Worm (Caenorhabditis elegans) whole organism, L3 larva: ENCODE measurements around the gene F54D5.5.
A peak's percentile ranks its signal among the peaks of the same experiment; 100 is the strongest.

ENCODE experiments used
- ZK546.5 ChIP-seq: sonication (generic microtip); optimal IDR thresholded peaks from 2 replicates; lab custom pipeline; 2017; ENCODE audit warnings: missing biosample characterization, missing genetic modification characterization
- aly-2 ChIP-seq: fragments of 150-350 bp; optimal IDR thresholded peaks from 2 replicates; lab custom pipeline; 2014; ENCODE audit warnings: missing biosample characterization, missing genetic modification characterization
- ama-1 ChIP-seq: fragments of 150-350 bp; optimal IDR thresholded peaks from 2 replicates; lab custom pipeline; 2018
- ceh-28 ChIP-seq: fragments of 150-350 bp; optimal IDR thresholded peaks from 2 replicates; lab custom pipeline; 2014; ENCODE audit warnings: missing biosample characterization, missing genetic modification reagents, missing genetic modification characterization
- ceh-9 ChIP-seq: sonication (generic microtip); optimal IDR thresholded peaks from 2 replicates; lab custom pipeline; 2018; ENCODE audit warnings: missing biosample characterization, missing genetic modification characterization
- daf-12 ChIP-seq: fragments of 150-350 bp; optimal IDR thresholded peaks from 2 replicates; lab custom pipeline; 2014; ENCODE audit warnings: missing biosample characterization, missing genetic modification reagents, missing genetic modification characterization
- elt-1 ChIP-seq: fragments of 150-350 bp; optimal IDR thresholded peaks from 2 replicates; lab custom pipeline; 2014; ENCODE audit warnings: missing biosample characterization, missing genetic modification characterization
- elt-3 ChIP-seq, 3 experiments: fragments of 150-350 bp in 1 of 3; sonication (generic microtip) in 2 of 3; optimal IDR thresholded peaks; 2 replicates in 2 of 3; 4 replicates in 1 of 3; lab custom pipeline; 2014 to 2017; ENCODE audit warnings: missing biosample characterization in 3 of 3, missing genetic modification characterization in 3 of 3
- eor-1 ChIP-seq, 2 experiments: fragments of 150-350 bp; optimal IDR thresholded peaks; 2 replicates each; lab custom pipeline; 2014 to 2018; ENCODE audit warnings: missing biosample characterization in 2 of 2, missing genetic modification characterization in 2 of 2
- fkh-10 ChIP-seq: sonication (generic microtip); optimal IDR thresholded peaks from 2 replicates; lab custom pipeline; 2017; ENCODE audit warnings: missing biosample characterization, missing genetic modification reagents, missing genetic modification characterization
- fos-1 ChIP-seq: fragments of 150-350 bp; optimal IDR thresholded peaks from 2 replicates; lab custom pipeline; 2014; ENCODE audit warnings: missing biosample characterization, missing genetic modification characterization
- hmg-11 ChIP-seq: sonication (generic microtip); optimal IDR thresholded peaks from 2 replicates; lab custom pipeline; 2016; ENCODE audit warnings: missing genetic modification characterization, missing compliant biosample characterization
- jun-1 ChIP-seq: fragments of 150-350 bp; optimal IDR thresholded peaks from 2 replicates; lab custom pipeline; 2014; ENCODE audit warnings: missing biosample characterization, missing genetic modification reagents, missing genetic modification characterization
- lin-15B ChIP-seq: fragments of 150-350 bp; optimal IDR thresholded peaks from 2 replicates; lab custom pipeline; 2014; ENCODE audit warnings: missing biosample characterization, missing genetic modification characterization
- lin-39 ChIP-seq: fragments of 150-350 bp; optimal IDR thresholded peaks from 2 replicates; lab custom pipeline; 2018; ENCODE audit warnings: missing biosample characterization, missing genetic modification reagents, missing genetic modification characterization
- lsy-12 ChIP-seq: sonication (generic microtip); optimal IDR thresholded peaks from 2 replicates; lab custom pipeline; 2016; ENCODE audit warnings: mild to moderate bottlenecking, missing genetic modification characterization, missing compliant biosample characterization
- mml-1 ChIP-seq: fragments of 150-350 bp; sonication (generic microtip); optimal IDR thresholded peaks from 3 replicates; lab custom pipeline; 2014; ENCODE audit warnings: missing biosample characterization, missing genetic modification characterization
- nfya-1 ChIP-seq: sonication (generic microtip); optimal IDR thresholded peaks from 2 replicates; lab custom pipeline; 2017; ENCODE audit warnings: missing genetic modification characterization, mild to moderate bottlenecking, missing compliant biosample characterization, antibody characterized with exemption, moderate library complexity; ENCODE audit not compliant: insufficient read depth
- nhr-11 ChIP-seq: fragments of 150-350 bp; optimal IDR thresholded peaks from 2 replicates; lab custom pipeline; 2014; ENCODE audit warnings: missing biosample characterization, missing genetic modification characterization
- nhr-12 ChIP-seq: fragments of 150-350 bp; optimal IDR thresholded peaks from 2 replicates; lab custom pipeline; 2014; ENCODE audit warnings: missing biosample characterization, missing genetic modification characterization
- nhr-237 ChIP-seq: fragments of 150-350 bp; optimal IDR thresholded peaks from 2 replicates; lab custom pipeline; 2014; ENCODE audit warnings: missing biosample characterization, missing genetic modification characterization
- nhr-25 ChIP-seq: sonication (generic microtip); optimal IDR thresholded peaks from 2 replicates; lab custom pipeline; 2017; ENCODE audit warnings: missing biosample characterization, missing genetic modification characterization
- nhr-28 ChIP-seq: fragments of 150-350 bp; optimal IDR thresholded peaks from 2 replicates; lab custom pipeline; 2014; ENCODE audit warnings: missing biosample characterization, missing genetic modification characterization
- nhr-43 ChIP-seq: sonication (generic microtip); optimal IDR thresholded peaks from 2 replicates; lab custom pipeline; 2016; ENCODE audit warnings: mild to moderate bottlenecking, missing genetic modification characterization, missing compliant biosample characterization; ENCODE audit not compliant: poor library complexity, severe bottlenecking
- nhr-67 ChIP-seq: fragments of 150-350 bp; optimal IDR thresholded peaks from 2 replicates; lab custom pipeline; 2014; ENCODE audit warnings: missing biosample characterization, missing genetic modification characterization
- nhr-76 ChIP-seq: fragments of 150-350 bp; sonication (generic microtip); optimal IDR thresholded peaks from 5 replicates; lab custom pipeline; 2014; ENCODE audit warnings: missing biosample characterization, missing genetic modification characterization
- pha-4 ChIP-seq: fragments of 150-350 bp; optimal IDR thresholded peaks from 2 replicates; lab custom pipeline; 2014; ENCODE audit warnings: missing biosample characterization, missing genetic modification reagents, missing genetic modification characterization
- skn-1 ChIP-seq: fragments of 150-350 bp; optimal IDR thresholded peaks from 2 replicates; lab custom pipeline; 2014; ENCODE audit warnings: missing biosample characterization, missing genetic modification characterization
- snpc-4 ChIP-seq: fragments of 150-350 bp; optimal IDR thresholded peaks from 2 replicates; lab custom pipeline; 2014; ENCODE audit warnings: missing biosample characterization, missing genetic modification characterization
- tbx-2 ChIP-seq: sonication (generic microtip); optimal IDR thresholded peaks from 2 replicates; lab custom pipeline; 2016; ENCODE audit warnings: mild to moderate bottlenecking, missing genetic modification characterization, missing compliant biosample characterization
- unc-39 ChIP-seq: sonication (generic microtip); optimal IDR thresholded peaks from 4 replicates; lab custom pipeline; 2017; ENCODE audit warnings: missing biosample characterization, missing genetic modification characterization
- unc-62 ChIP-seq: fragments of 150-350 bp; sonication (generic microtip); optimal IDR thresholded peaks from 4 replicates; lab custom pipeline; 2014; ENCODE audit warnings: missing biosample characterization, missing genetic modification reagents, missing genetic modification characterization
- zag-1 ChIP-seq: fragments of 150-350 bp; optimal IDR thresholded peaks from 2 replicates; lab custom pipeline; 2014; ENCODE audit warnings: missing biosample characterization, missing genetic modification characterization
- ztf-11 ChIP-seq: fragments of 150-350 bp; optimal IDR thresholded peaks from 2 replicates; lab custom pipeline; 2014; ENCODE audit warnings: missing biosample characterization, missing genetic modification characterization
- ztf-4 ChIP-seq: fragments of 150-350 bp; optimal IDR thresholded peaks from 2 replicates; lab custom pipeline; 2014; ENCODE audit warnings: missing biosample characterization, missing genetic modification characterization

F54D5.5 gene

ce11 chrII:11545299-11545951 lies 21.4 kb downstream of the F54D5.5 start, which contains the start of gene dnj-13 (continued):
- no peak for TF ChIP-seq ceh-9

DNA sequence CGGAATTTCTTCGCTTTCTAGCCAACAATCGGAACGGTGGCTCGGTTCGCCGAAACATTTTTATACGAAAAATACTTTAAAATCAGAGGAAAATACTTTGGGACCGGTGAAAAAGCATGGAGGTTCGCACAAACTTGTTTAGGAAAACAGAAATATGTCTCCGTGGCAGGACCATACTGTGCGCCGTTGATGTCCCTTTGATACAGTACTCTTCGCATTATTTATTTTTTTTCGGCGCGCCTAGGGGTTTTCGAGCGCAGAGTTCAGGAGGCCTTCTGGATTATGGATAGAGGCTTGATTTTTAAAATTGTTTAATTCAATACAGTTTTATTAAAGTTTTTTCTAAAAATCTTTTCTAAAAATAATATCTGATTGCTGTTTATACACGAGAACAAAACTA lies 22.1 kb downstream of the F54D5.5 start, which contains the start of gene F54D5.9:
TSS of gene F54D5.9 (minus strand) at position 115 of the 400 bp plus-strand sequence.
- TF ChIP-seq ztf-4 = no peak
- peak; percentile 3 for TF ChIP-seq ama-1 (lab: Kevin White, UChicago)

DNA sequence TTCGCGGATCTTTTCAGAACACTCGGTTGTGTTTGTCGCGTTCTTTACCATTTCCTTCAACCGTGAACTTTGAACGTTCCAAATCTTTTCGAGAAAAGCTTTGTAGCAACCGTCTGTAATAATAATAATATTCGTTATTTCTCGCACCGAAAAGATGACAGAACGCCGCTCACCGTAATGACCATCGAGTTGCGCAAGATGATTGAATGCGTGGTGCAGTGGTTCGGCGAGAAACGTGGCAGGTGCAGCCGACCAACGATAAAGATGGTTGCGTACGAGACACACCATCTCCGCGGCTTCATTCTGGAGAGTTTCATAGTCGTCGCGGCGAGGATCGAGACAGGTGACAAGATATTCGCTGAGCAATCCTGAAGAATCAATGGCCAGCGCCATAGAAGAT lies 23.9 kb downstream of the F54D5.5 start:
- no peak for TF ChIP-seq eor-1 (tag; optimal IDR thresholded peaks at IDR 0.05; lab: Kevin White, UChicago)
- TF ChIP-seq nhr-237 (tag; lab: Kevin White, UChicago) = no peak
- no peak for TF ChIP-seq lsy-12 (tag; lab: Kevin White, UChicago)
- no peak for TF ChIP-seq nhr-28 (tag; lab: Kevin White, UChicago)
- TF ChIP-seq zag-1 (tag; lab: Kevin White, UChicago) = no peak
- TF ChIP-seq ceh-9 = no peak
- no peak for TF ChIP-seq ama-1 (lab: Kevin White, UChicago)
- no peak for TF ChIP-seq nhr-25 (tag; lab: Kevin White, UChicago)
- TF ChIP-seq nhr-11 = no peak
- TF ChIP-seq snpc-4 (tag; lab: Kevin White, UChicago) = no peak
- TF ChIP-seq fos-1 (tag; lab: Kevin White, UChicago) = no peak
- TF ChIP-seq pha-4 (tag; lab: Kevin White, UChicago) = no peak
- no peak for TF ChIP-seq hmg-11
- TF ChIP-seq ztf-11 (tag; lab: Kevin White, UChicago) = no peak
- no peak for TF ChIP-seq aly-2
- no peak for TF ChIP-seq unc-62 (GFP tag; lab: Kevin White, UChicago)
- TF ChIP-seq unc-39 = no peak
- no peak for TF ChIP-seq ztf-4
- no peak for TF ChIP-seq nhr-12 (tag; lab: Kevin White, UChicago)

DNA sequence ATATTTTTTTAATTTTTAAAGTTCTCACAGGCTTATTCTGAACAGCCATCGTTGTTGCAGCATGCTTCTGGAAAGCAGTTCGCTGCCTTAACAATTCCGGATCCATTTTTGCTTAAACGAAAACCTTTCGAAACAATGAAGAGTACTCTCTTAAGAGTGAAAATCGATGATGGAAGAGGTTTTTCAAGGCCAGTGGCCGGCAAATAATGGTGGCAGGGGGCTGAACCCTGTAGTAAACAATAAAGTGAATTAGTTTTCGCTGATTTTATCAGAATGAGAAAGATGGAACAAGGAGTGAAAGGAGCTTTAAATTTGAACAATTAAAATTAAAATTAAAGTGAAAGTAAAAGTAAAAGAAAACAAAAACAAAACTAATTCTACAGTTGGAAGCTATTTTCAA lies 24.4 kb downstream of the F54D5.5 start, which contains the start of gene gtf-2E2:
TSS of gene gtf-2E2 (minus strand) at position 111 of the 400 bp plus-strand sequence.
- TF ChIP-seq pha-4 (tag; lab: Kevin White, UChicago) = peak; percentile 37
- no peak for TF ChIP-seq nhr-237 (tag; lab: Kevin White, UChicago)
- peak; percentile 10 for TF ChIP-seq nhr-25 (tag; lab: Kevin White, UChicago)
- no peak for TF ChIP-seq jun-1 (tag; lab: Kevin White, UChicago)
- peak; percentile 31 for TF ChIP-seq lin-15B
- TF ChIP-seq ceh-28 (tag; lab: Kevin White, UChicago) = peak; percentile 34
- TF ChIP-seq nhr-43 (tag; lab: Kevin White, UChicago) = no peak
- no peak for TF ChIP-seq unc-62 (GFP tag; lab: Kevin White, UChicago)
- TF ChIP-seq unc-39 = no peak
- TF ChIP-seq nfya-1 (tag; lab: Kevin White, UChicago) = peak; percentile 44
- TF ChIP-seq hmg-11 = peak; percentile 42
- TF ChIP-seq elt-1 (tag; lab: Kevin White, UChicago) = peak; percentile 17
- no peak for TF ChIP-seq daf-12 (tag; lab: Kevin White, UChicago)
- TF ChIP-seq nhr-67 = no peak
- TF ChIP-seq lin-39 = peak; percentile 55
- TF ChIP-seq ZK546.5 (tag; lab: Kevin White, UChicago) = no peak
- peak; percentile 56 for TF ChIP-seq snpc-4 (tag; lab: Kevin White, UChicago)
- TF ChIP-seq nhr-76 (tag; lab: Kevin White, UChicago) = no peak
- TF ChIP-seq, all 47 proteins: peak for 9

DNA sequence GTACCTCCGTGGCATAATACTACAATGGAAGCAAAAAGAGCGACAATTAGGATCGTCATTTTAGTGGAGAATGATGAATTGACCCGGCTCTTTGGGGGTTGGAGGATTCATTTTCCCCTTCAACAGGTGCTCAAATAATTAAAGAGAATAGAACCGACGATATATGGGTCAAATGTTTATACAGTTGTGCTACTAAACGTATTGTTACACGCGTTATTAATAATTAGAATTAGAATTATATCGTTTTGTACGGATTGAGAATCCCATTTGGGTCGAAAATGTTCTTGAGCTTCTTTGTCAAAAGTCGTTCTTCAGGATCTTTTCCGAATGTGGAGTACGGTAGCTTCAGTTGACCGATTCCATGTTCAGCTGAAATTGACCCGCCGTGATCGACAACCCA lies 28.1 kb downstream of the F54D5.5 start, which contains the start of gene Y62F5A.9:
TSS of gene Y62F5A.9 (minus strand) at position 101 of the 400 bp plus-strand sequence.
- TF ChIP-seq lsy-12 (tag; lab: Kevin White, UChicago) (no peak), lin-39 (no peak)

DNA sequence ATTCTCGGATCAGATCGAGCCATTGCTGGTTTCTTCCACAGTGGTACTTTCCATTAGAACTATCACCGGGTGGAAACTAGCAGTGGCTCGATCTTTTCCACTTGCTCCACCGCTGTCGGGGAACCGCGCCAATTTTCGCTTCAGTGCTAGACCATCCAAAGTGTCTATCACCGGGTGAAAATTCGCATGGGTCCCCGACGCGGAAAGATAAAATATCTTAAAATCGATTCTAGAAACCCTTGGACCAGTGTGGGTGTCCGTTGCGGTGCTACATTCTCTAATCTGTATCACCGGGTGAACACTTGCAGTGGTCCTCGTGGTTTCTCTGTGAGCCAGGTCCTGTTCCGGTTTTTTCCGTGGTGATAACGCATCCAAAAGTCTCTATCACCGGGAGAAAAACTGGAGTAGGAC lies 29.2 kb downstream of the F54D5.5 start:
- no peak for TF ChIP-seq mml-1
- TF ChIP-seq ama-1 (lab: Kevin White, UChicago) = no peak
- no peak for TF ChIP-seq nhr-12 (tag; lab: Kevin White, UChicago)
- TF ChIP-seq elt-3 (tag; optimal IDR thresholded peaks at IDR 0.05; lab: Kevin White, UChicago) = no peak
- no peak for TF ChIP-seq snpc-4 (tag; lab: Kevin White, UChicago)
- TF ChIP-seq ceh-9 = no peak
- TF ChIP-seq fkh-10 = no peak
- TF ChIP-seq ztf-4 = no peak
- no peak for TF ChIP-seq zag-1 (tag; lab: Kevin White, UChicago)
- no peak for TF ChIP-seq pha-4 (tag; lab: Kevin White, UChicago)
- TF ChIP-seq nhr-76 (tag; lab: Kevin White, UChicago) = no peak
- TF ChIP-seq ztf-11 (tag; lab: Kevin White, UChicago) = no peak
- TF ChIP-seq tbx-2 (tag; lab: Kevin White, UChicago) = no peak
- TF ChIP-seq skn-1 (tag; lab: Kevin White, UChicago) = no peak
